Worm (Caenorhabditis elegans): ENCODE measurements around the gene lst-6.

DNA sequence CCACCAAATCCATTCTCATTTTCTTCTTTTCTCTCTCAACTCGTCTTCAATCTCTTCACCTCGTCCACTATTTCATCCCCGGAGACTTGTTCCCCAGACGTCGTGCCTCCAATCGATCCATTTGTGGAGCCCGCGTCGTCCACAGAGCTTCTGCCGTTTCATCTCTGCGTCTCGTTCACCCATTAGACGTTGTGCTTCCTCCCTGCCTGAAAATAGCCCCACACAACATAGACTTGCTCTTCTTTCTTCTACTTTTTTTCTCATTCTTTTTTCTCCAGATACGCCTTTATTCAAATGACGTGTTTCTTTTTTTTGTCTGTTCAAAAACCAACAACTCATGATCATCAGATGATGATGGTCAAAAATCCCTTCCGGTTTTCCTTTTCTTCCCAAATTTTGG lies 29.4 kb downstream of the lst-6 start:
- no peak for TF ChIP-seq med-1 (GFP tag; optimal IDR thresholded peaks at IDR 0.05; ENCODE audit: insufficient read depth)
- no peak for TF ChIP-seq ref-1 (GFP tag; conservative IDR thresholded peaks at IDR 0.05)
- no peak for TF ChIP-seq T22C8.4 (GFP tag; IDR thresholded peaks at IDR 0.05)
- TF ChIP-seq klf-2 (GFP tag; conservative IDR thresholded peaks at IDR 0.05) = no peak
- TF ChIP-seq ztf-29 (GFP tag; IDR thresholded peaks at IDR 0.05) = no peak
